Fruit fly (Drosophila melanogaster) Kc167 (cell line): ENCODE data around the gene CG42759.

Source experiments
- Myc ChIP-seq: fragments of >200 bp; optimal IDR thresholded peaks from 2 replicates; lab custom pipeline; 2017; ENCODE audit warnings: missing external identifiers
- Sin3A ChIP-seq: fragments of >200 bp; optimal IDR thresholded peaks from 2 replicates; lab custom pipeline; 2018; ENCODE audit warnings: missing external identifiers
- h ChIP-seq: fragments of >200 bp; optimal IDR thresholded peaks from 3 replicates; lab custom pipeline; 2018; ENCODE audit warnings: missing external identifiers
- insv ChIP-seq: fragments of >200 bp; optimal IDR thresholded peaks from 3 replicates; lab custom pipeline; 2018; ENCODE audit warnings: missing external identifiers
- psq ChIP-seq: fragments of >200 bp; optimal IDR thresholded peaks from 2 replicates; lab custom pipeline; 2017; ENCODE audit warnings: missing external identifiers
- ttk ChIP-seq: sonication (Bioruptor generic); optimal IDR thresholded peaks from 2 replicates; lab custom pipeline; 2017; ENCODE audit warnings: missing external identifiers

CG42759 gene

dm6 chr3R:10185986-10186385, 43.1 kb downstream of the CG42759 start:
- TF ChIP-seq insv (no peak), ttk (lab: Kevin White, UChicago) (no peak), Myc (lab: Kevin White, UChicago) (no peak), Sin3A (no peak), psq (no peak), h (no peak)

- TF ChIP-seq psq = no peak
- no peak for TF ChIP-seq insv
- no peak for TF ChIP-seq ttk (lab: Kevin White, UChicago)
- no peak for TF ChIP-seq Sin3A
These were observed 46.6 kb downstream of the CG42759 start, which contains the start of gene CG12814 for dm6 chr3R:10189520-10189919. TSS of gene CG12814 (minus strand) at chr3R:10189603.

dm6 chr3R:10190084-10190782, 47.4 kb downstream of the CG42759 start, which contains the start of gene Syn:
TSS of gene Syn (plus strand) at chr3R:10190689.
- TF ChIP-seq h (no peak), Sin3A (no peak), Myc (lab: Kevin White, UChicago) (no peak), psq (no peak), ttk (lab: Kevin White, UChicago) (no peak), insv (no peak)
